Worm (Caenorhabditis elegans) whole organism, L1 larva: Measurements from ENCODE around the gene lelo-2.

ENCODE experiments used
- C04F5.9 ChIP-seq: sonication (generic microtip); optimal IDR thresholded peaks from 2 replicates; lab custom pipeline; 2016; ENCODE audit warnings: missing genetic modification characterization, missing compliant biosample characterization
- C16A3.4 ChIP-seq: fragments of 150-350 bp; optimal IDR thresholded peaks from 2 replicates; lab custom pipeline; 2014; ENCODE audit warnings: missing biosample characterization, missing genetic modification characterization
- Y116A8C.19 ChIP-seq: sonication (generic microtip); optimal IDR thresholded peaks from 2 replicates; lab custom pipeline; 2016; ENCODE audit warnings: missing compliant biosample characterization, missing genetic modification characterization, borderline replicate concordance
- aly-2 ChIP-seq: fragments of 150-350 bp; optimal IDR thresholded peaks from 2 replicates; lab custom pipeline; 2014; ENCODE audit warnings: missing biosample characterization, missing genetic modification characterization
- ceh-8 ChIP-seq: fragments of 200-800 bp; sonication (Bioruptor generic); optimal IDR thresholded peaks from 2 replicates; lab custom pipeline; 2018; ENCODE audit warnings: mild to moderate bottlenecking, missing genetic modification characterization, moderate library complexity, missing compliant biosample characterization
- ceh-82 ChIP-seq, 3 experiments: fragments of 150-350 bp in 1 of 3; sonication (generic microtip) in 2 of 3; optimal IDR thresholded peaks; 2 replicates each; lab custom pipeline; 2014 to 2017; ENCODE audit warnings: missing biosample characterization in 3 of 3, missing genetic modification characterization in 3 of 3
- ceh-90 ChIP-seq: sonication (generic microtip); optimal IDR thresholded peaks from 2 replicates; lab custom pipeline; 2016; ENCODE audit warnings: missing genetic modification characterization, missing compliant biosample characterization
- dpl-1 ChIP-seq, 3 experiments: fragments of 150-350 bp in 2 of 3; sonication (generic microtip) in 1 of 3; optimal IDR thresholded peaks; 2 replicates each; lab custom pipeline; 2014 to 2017; ENCODE audit warnings: missing biosample characterization in 3 of 3, missing genetic modification characterization in 3 of 3, missing genetic modification reagents in 3 of 3
- efl-1 ChIP-seq, 4 experiments: fragments of 150-350 bp; optimal IDR thresholded peaks in 3 of 4; peaks in 1 of 4; 1 replicate in 1 of 4; 2 replicates in 3 of 4; lab custom pipeline; 2014; ENCODE audit warnings: missing biosample characterization in 2 of 4, missing genetic modification characterization in 2 of 4, missing genetic modification reagents in 2 of 4
- efl-3 ChIP-seq: fragments of 200-800 bp; sonication (Bioruptor generic); optimal IDR thresholded peaks from 2 replicates; lab custom pipeline; 2018; ENCODE audit warnings: mild to moderate bottlenecking, missing genetic modification characterization, missing compliant biosample characterization
- elt-3 ChIP-seq, 6 experiments: fragments of 150-350 bp in 1 of 6; sonication (generic microtip); optimal IDR thresholded peaks; 2 replicates each; lab custom pipeline; 2017 to 2018; ENCODE audit warnings: missing biosample characterization in 6 of 6, missing genetic modification characterization in 6 of 6, inconsistent platforms in 1 of 6
- ets-5 ChIP-seq: fragments of 200-800 bp; sonication (Bioruptor generic); IDR thresholded peaks from 2 replicates; pipeline ENCODE4 v1.3.6; 2022; ENCODE audit warnings: missing genetic modification characterization, missing compliant biosample characterization
- fkh-10 ChIP-seq: sonication (generic microtip); optimal IDR thresholded peaks from 2 replicates; lab custom pipeline; 2017; ENCODE audit warnings: missing biosample characterization, missing genetic modification reagents, missing genetic modification characterization
- hlh-17 ChIP-seq: fragments of 200-800 bp; sonication (Bioruptor generic); optimal IDR thresholded peaks from 2 replicates; lab custom pipeline; 2018; ENCODE audit warnings: missing genetic modification characterization, mild to moderate bottlenecking, missing compliant biosample characterization, moderate library complexity, borderline replicate concordance
- irx-1 ChIP-seq: sonication (generic microtip); optimal IDR thresholded peaks from 2 replicates; lab custom pipeline; 2016; ENCODE audit warnings: missing genetic modification characterization, missing compliant biosample characterization
- jun-1 ChIP-seq: fragments of 150-350 bp; optimal IDR thresholded peaks from 2 replicates; lab custom pipeline; 2014; ENCODE audit warnings: missing biosample characterization, missing genetic modification reagents, missing genetic modification characterization
- lin-15B ChIP-seq: fragments of 150-350 bp; sonication (generic microtip); optimal IDR thresholded peaks from 3 replicates; lab custom pipeline; 2014; ENCODE audit warnings: missing biosample characterization, missing genetic modification characterization
- lin-35 ChIP-seq, 2 experiments: fragments of 150-350 bp; optimal IDR thresholded peaks; 2 replicates each; lab custom pipeline; 2014; ENCODE audit warnings: missing biosample characterization in 2 of 2, missing genetic modification characterization in 2 of 2, missing genetic modification reagents in 2 of 2
- lsy-2 ChIP-seq, 2 experiments: fragments of 150-350 bp; optimal IDR thresholded peaks; 2 replicates each; lab custom pipeline; 2014; ENCODE audit warnings: missing biosample characterization in 2 of 2, missing genetic modification characterization in 2 of 2
- mab-9 ChIP-seq: fragments of 200-800 bp; sonication (Bioruptor generic); IDR thresholded peaks from 2 replicates; pipeline ENCODE4 v1.3.6; 2022; ENCODE audit warnings: missing genetic modification reagents, missing genetic modification characterization, missing compliant biosample characterization
- mdl-1 ChIP-seq, 2 experiments: fragments of 150-350 bp; optimal IDR thresholded peaks; 2 replicates each; lab custom pipeline; 2014 to 2017; ENCODE audit warnings: missing biosample characterization in 2 of 2, missing genetic modification characterization in 2 of 2, inconsistent platforms in 1 of 2
- mep-1 ChIP-seq: fragments of 150-350 bp; optimal IDR thresholded peaks from 2 replicates; lab custom pipeline; 2014; ENCODE audit warnings: missing biosample characterization, missing genetic modification characterization
- nhr-12 ChIP-seq: sonication (generic microtip); optimal IDR thresholded peaks from 2 replicates; lab custom pipeline; 2017; ENCODE audit warnings: missing biosample characterization, missing genetic modification characterization
- nhr-47 ChIP-seq: sonication (generic microtip); optimal IDR thresholded peaks from 2 replicates; lab custom pipeline; 2016; ENCODE audit warnings: mild to moderate bottlenecking, missing genetic modification characterization, moderate library complexity, missing compliant biosample characterization
- nhr-71 ChIP-seq: sonication (generic microtip); optimal IDR thresholded peaks from 2 replicates; lab custom pipeline; 2016; ENCODE audit warnings: mild to moderate bottlenecking, missing genetic modification characterization, moderate library complexity, missing compliant biosample characterization
- nhr-84 ChIP-seq: sonication (generic microtip); optimal IDR thresholded peaks from 2 replicates; lab custom pipeline; 2017; ENCODE audit warnings: missing biosample characterization, missing genetic modification characterization
- nhr-85 ChIP-seq: sonication (generic microtip); peaks from one replicate; lab custom pipeline; 2016; ENCODE audit warnings: missing genetic modification characterization, inconsistent platforms, missing compliant biosample characterization
- pax-3 ChIP-seq: fragments of 200-800 bp; sonication (Bioruptor generic); optimal IDR thresholded peaks from 2 replicates; lab custom pipeline; 2018; ENCODE audit warnings: mild to moderate bottlenecking, missing genetic modification characterization, moderate library complexity, missing compliant biosample characterization
- rnt-1 ChIP-seq: sonication (generic microtip); optimal IDR thresholded peaks from 2 replicates; lab custom pipeline; 2016; ENCODE audit warnings: mild to moderate bottlenecking, missing genetic modification characterization, moderate library complexity, missing compliant biosample characterization
- snu-23 ChIP-seq: sonication (generic microtip); optimal IDR thresholded peaks from 2 replicates; lab custom pipeline; 2016; ENCODE audit warnings: missing genetic modification characterization, missing compliant biosample characterization
- sox-4 ChIP-seq: sonication (generic microtip); optimal IDR thresholded peaks from 2 replicates; lab custom pipeline; 2016; ENCODE audit warnings: missing genetic modification characterization, missing compliant biosample characterization
- sup-37 ChIP-seq: fragments of 200-800 bp; sonication (Bioruptor generic); optimal IDR thresholded peaks from 2 replicates; lab custom pipeline; 2018; ENCODE audit warnings: mild to moderate bottlenecking, missing genetic modification characterization, missing compliant biosample characterization
- swsn-7 ChIP-seq: sonication (generic microtip); optimal IDR thresholded peaks from 2 replicates; lab custom pipeline; 2016; ENCODE audit warnings: missing genetic modification characterization, missing compliant biosample characterization
- tbx-2 ChIP-seq: sonication (generic microtip); optimal IDR thresholded peaks from 2 replicates; lab custom pipeline; 2016; ENCODE audit warnings: missing genetic modification characterization, missing compliant biosample characterization
- tlp-1 ChIP-seq: fragments of 150-350 bp; optimal IDR thresholded peaks from 2 replicates; lab custom pipeline; 2014; ENCODE audit warnings: missing biosample characterization, missing genetic modification characterization
- unc-130 ChIP-seq: fragments of 150-350 bp; optimal IDR thresholded peaks from 2 replicates; lab custom pipeline; 2017; ENCODE audit warnings: missing biosample characterization, missing genetic modification characterization, inconsistent platforms
- unc-30 ChIP-seq: sonication (generic microtip); optimal IDR thresholded peaks from 2 replicates; lab custom pipeline; 2017; ENCODE audit warnings: missing biosample characterization, missing genetic modification characterization
- unc-62 ChIP-seq: fragments of 150-350 bp; optimal IDR thresholded peaks from 2 replicates; lab custom pipeline; 2014; ENCODE audit warnings: missing biosample characterization, missing genetic modification reagents, missing genetic modification characterization
- unc-86 ChIP-seq: sonication (generic microtip); optimal IDR thresholded peaks from 2 replicates; lab custom pipeline; 2016; ENCODE audit warnings: missing genetic modification characterization, missing compliant biosample characterization
- unc-98 ChIP-seq: fragments of 200-800 bp; sonication (Bioruptor generic); IDR thresholded peaks from 2 replicates; pipeline ENCODE4 v1.3.6; 2022; ENCODE audit warnings: missing genetic modification characterization, missing compliant biosample characterization
- vab-15 ChIP-seq: sonication (generic microtip); optimal IDR thresholded peaks from 2 replicates; lab custom pipeline; 2017; ENCODE audit warnings: missing genotype, mild to moderate bottlenecking, missing genetic modification characterization, missing compliant biosample characterization
- xbp-1 ChIP-seq: sonication (generic microtip); optimal IDR thresholded peaks from 2 replicates; lab custom pipeline; 2016; ENCODE audit warnings: missing genetic modification characterization, missing compliant biosample characterization
- zag-1 ChIP-seq: fragments of 150-350 bp; optimal IDR thresholded peaks from 2 replicates; lab custom pipeline; 2014; ENCODE audit warnings: missing biosample characterization, missing genetic modification characterization
- zip-4 ChIP-seq: fragments of 200-800 bp; sonication (Bioruptor generic); optimal IDR thresholded peaks from 2 replicates; lab custom pipeline; 2018; ENCODE audit warnings: mild to moderate bottlenecking, missing genetic modification characterization, moderate library complexity, missing compliant biosample characterization
- ztf-11 ChIP-seq, 2 experiments: sonication (generic microtip); optimal IDR thresholded peaks; 2 replicates each; lab custom pipeline; 2016 to 2017; ENCODE audit warnings: missing genetic modification characterization in 2 of 2, missing biosample characterization in 1 of 2, missing compliant biosample characterization in 1 of 2

lelo-2 gene

ce11 chrIII:1446747-1447146 lies 19.7 kb upstream of the lelo-2 start:
- no peak for TF ChIP-seq nhr-12 (tag; lab: Kevin White, UChicago)
- TF ChIP-seq efl-3 (GFP tag; lab: Kevin White, UChicago): no peak
- TF ChIP-seq lin-15B (tag; lab: Kevin White, UChicago): no peak
- no peak for TF ChIP-seq nhr-84
- no peak for TF ChIP-seq sox-4 (tag; lab: Kevin White, UChicago)
- TF ChIP-seq fkh-10 (GFP tag; lab: Kevin White, UChicago): no peak
- TF ChIP-seq C04F5.9: no peak
- no peak for TF ChIP-seq hlh-17 (GFP tag; lab: Kevin White, UChicago)
- TF ChIP-seq tbx-2 (tag; lab: Kevin White, UChicago): no peak
- TF ChIP-seq unc-30 (tag; lab: Kevin White, UChicago): no peak
- TF ChIP-seq unc-130 (tag; lab: Kevin White, UChicago): no peak
- TF ChIP-seq Y116A8C.19 (tag; lab: Kevin White, UChicago): no peak
- no peak for TF ChIP-seq zip-4 (GFP tag; lab: Kevin White, UChicago)

- TF ChIP-seq ztf-11 (tag; optimal IDR thresholded peaks at IDR 0.05; lab: Kevin White, UChicago): no peak
- no peak for TF ChIP-seq tbx-2 (tag; lab: Kevin White, UChicago)
- no peak for TF ChIP-seq Y116A8C.19 (tag; lab: Kevin White, UChicago)
- no peak for TF ChIP-seq ceh-90 (tag; lab: Kevin White, UChicago)
- TF ChIP-seq nhr-12 (tag; lab: Kevin White, UChicago): no peak
- no peak for TF ChIP-seq nhr-47 (tag; lab: Kevin White, UChicago)
- no peak for TF ChIP-seq unc-98
- no peak for TF ChIP-seq unc-86 (tag; lab: Kevin White, UChicago)
- TF ChIP-seq ets-5 (GFP tag; lab: Robert Waterston, UW): no peak
- no peak for TF ChIP-seq pax-3 (tag; lab: Kevin White, UChicago)
- no peak for TF ChIP-seq jun-1 (tag; lab: Kevin White, UChicago)
- no peak for TF ChIP-seq aly-2
These were observed 12.6 kb upstream of the lelo-2 start for ce11 chrIII:1439609-1440008.

DNA sequence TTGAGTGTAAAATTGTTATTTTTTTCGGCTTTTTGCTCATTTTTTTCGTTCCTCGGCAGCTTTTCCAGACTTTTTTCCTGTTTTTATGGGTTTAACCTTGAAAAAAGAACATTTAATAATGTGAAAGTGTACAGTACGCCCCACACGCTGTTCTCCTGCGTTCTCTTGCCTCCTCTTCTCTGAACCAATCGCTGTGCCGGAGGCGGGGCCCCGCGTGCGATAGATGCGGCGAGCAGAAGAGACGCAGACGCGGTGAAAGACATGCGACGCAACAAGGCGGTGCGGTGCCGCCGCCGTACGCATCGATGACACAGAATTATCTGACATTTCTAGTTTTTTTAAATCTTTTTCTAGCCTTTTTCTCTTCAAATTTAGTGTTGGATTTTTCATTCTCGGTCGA lies 9.7 kb upstream of the lelo-2 start:
- no peak for TF ChIP-seq elt-3 (tag; optimal IDR thresholded peaks at IDR 0.05; lab: Kevin White, UChicago)
- TF ChIP-seq lsy-2 (tag; optimal IDR thresholded peaks at IDR 0.05; lab: Kevin White, UChicago): peak; percentile 36 to 83
- TF ChIP-seq snu-23 (GFP tag; lab: Kevin White, UChicago): no peak
- TF ChIP-seq C16A3.4: no peak

ce11 chrIII:1429920-1430437 lies 3.0 kb upstream of the lelo-2 start:
- TF ChIP-seq mab-9 (no peak), swsn-7 (peak; percentile 27), mep-1 (tag; lab: Kevin White, UChicago) (peak; percentile 46), unc-62 (GFP tag; lab: Kevin White, UChicago) (no peak), irx-1 (no peak), nhr-85 (peak; percentile 39), mdl-1 (tag; optimal IDR thresholded peaks at IDR 0.05; lab: Kevin White, UChicago) (peak in 1 of 2 experiments; percentile 0), efl-1 (optimal IDR thresholded peaks at IDR 0.05; lab: Kevin White, UChicago) (peak; percentile 23 to 25), efl-1 (GFP tag; optimal IDR thresholded peaks at IDR 0.05 in 1 of 2; lab: Kevin White, UChicago) (peak; percentile 53 to 91), zag-1 (no peak), ceh-82 (tag; optimal IDR thresholded peaks at IDR 0.05; lab: Kevin White, UChicago) (peak in 1 of 3 experiments; percentile 30), dpl-1 (GFP tag; optimal IDR thresholded peaks at IDR 0.05; lab: Kevin White, UChicago) (peak in 2 of 3 experiments; percentile 17 to 39), vab-15 (tag; lab: Kevin White, UChicago) (no peak), tlp-1 (tag; lab: Kevin White, UChicago) (no peak), rnt-1 (no peak), snu-23 (GFP tag; lab: Kevin White, UChicago) (peak; percentile 54), nhr-84 (no peak), lin-35 (GFP tag; optimal IDR thresholded peaks at IDR 0.05; lab: Kevin White, UChicago) (peak in 1 of 2 experiments; percentile 1), nhr-71 (tag; lab: Kevin White, UChicago) (no peak), ceh-8 (GFP tag; lab: Kevin White, UChicago) (no peak), lsy-2 (tag; optimal IDR thresholded peaks at IDR 0.05; lab: Kevin White, UChicago) (peak; percentile 40 to 51), xbp-1 (no peak), sup-37 (no peak)
